Fruit fly (Drosophila melanogaster): ENCODE data around the gene bip1.

bip1 gene

dm6 chr3L:8072720-8073119, 14.2 kb upstream of the bip1 start (continued):
- TF ChIP-seq CG11085 (GFP tag; IDR thresholded peaks at IDR 0.05) (peak; percentile 47; the same call in 1 of the 2 replicates), MBD-R2 (GFP tag; IDR thresholded peaks at IDR 0.05) (peak; percentile 32; the same call in 1 of the 2 replicates), CG8924 (tag; optimal IDR thresholded peaks at IDR 0.05) (peak; percentile 12), CG4424 (GFP tag; optimal IDR thresholded peaks at IDR 0.05) (peak; percentile 79), hb (GFP tag; IDR thresholded peaks at IDR 0.05; ENCODE audit: partially characterized antibody) (no peak), CG14860 (GFP tag; IDR thresholded peaks at IDR 0.05; ENCODE audit: partially characterized antibody) (no peak), CG7987 (GFP tag; optimal IDR thresholded peaks at IDR 0.05) (peak; percentile 56), mam (GFP tag; optimal IDR thresholded peaks at IDR 0.05) (no peak), Myb (GFP tag; optimal IDR thresholded peaks at IDR 0.05) (no peak), Nf-YA (GFP tag; IDR thresholded peaks at IDR 0.05) (peak; percentile 50; the same call in 1 of the 2 replicates), maf-S (GFP tag; optimal IDR thresholded peaks at IDR 0.05) (no peak), CG4730 (GFP tag; IDR thresholded peaks at IDR 0.05) (peak; percentile 67), CTCF (GFP tag; optimal IDR thresholded peaks at IDR 0.05) (peak; percentile 24), Rfx (GFP tag; IDR thresholded peaks at IDR 0.05) (peak; percentile 72), gro (GFP tag; optimal IDR thresholded peaks at IDR 0.05) (peak; percentile 37), gce (GFP tag; IDR thresholded peaks at IDR 0.05) (0 out of 3 replicates have a peak, but pooled peaks have one; percentile 49), lbe (GFP tag; optimal IDR thresholded peaks at IDR 0.05) (peak; percentile 37), CG15073 (GFP tag; optimal IDR thresholded peaks at IDR 0.05) (no peak), Dp (GFP tag; optimal IDR thresholded peaks at IDR 0.05) (no peak), CG12391 (tag; optimal IDR thresholded peaks at IDR 0.05) (peak; percentile 10), CG1647 (GFP tag; optimal IDR thresholded peaks at IDR 0.05) (peak; percentile 16), CrebB (tag; optimal IDR thresholded peaks at IDR 0.05) (no peak), CG30403 (GFP tag; optimal IDR thresholded peaks at IDR 0.05) (peak; percentile 60), CG1024 (GFP tag; IDR thresholded peaks at IDR 0.05) (0 out of 2 replicates have a peak, but pooled peaks have one; percentile 43), CG31388 (GFP tag; optimal IDR thresholded peaks at IDR 0.05) (peak; percentile 34), H2.0 (GFP tag; IDR thresholded peaks at IDR 0.05) (no peak), Hmr (GFP tag; optimal IDR thresholded peaks at IDR 0.05) (peak; percentile 36), pros (GFP tag; optimal IDR thresholded peaks at IDR 0.05) (no peak), nerfin-1 (tag; optimal IDR thresholded peaks at IDR 0.05) (peak; percentile 52), ro (GFP tag; IDR thresholded peaks at IDR 0.05) (0 out of 2 replicates have a peak, but pooled peaks have one; percentile 38), CG3847 (GFP tag; IDR thresholded peaks at IDR 0.05) (0 out of 2 replicates have a peak, but pooled peaks have one; percentile 27), CG17829 (tag; optimal IDR thresholded peaks at IDR 0.05) (peak; percentile 66), gem (tag; optimal IDR thresholded peaks at IDR 0.05) (peak; percentile 57), fd3F (GFP tag; optimal IDR thresholded peaks at IDR 0.05) (no peak), psq (GFP tag; optimal IDR thresholded peaks at IDR 0.05) (no peak), tap (tag; optimal IDR thresholded peaks at IDR 0.05) (peak; percentile 73), rib (GFP tag; IDR thresholded peaks at IDR 0.05) (no peak), Kr (GFP tag; optimal IDR thresholded peaks at IDR 0.05) (no peak), pfk (GFP tag; optimal IDR thresholded peaks at IDR 0.05) (no peak), ssp (GFP tag; IDR thresholded peaks at IDR 0.05) (peak; percentile 50; the same call in 1 of the 2 replicates), exex (tag; optimal IDR thresholded peaks at IDR 0.05) (peak; percentile 14), CG1832 (GFP tag; optimal IDR thresholded peaks at IDR 0.05) (no peak), fru (optimal IDR thresholded peaks at IDR 0.05) (no peak), ken (GFP tag; IDR thresholded peaks at IDR 0.05) (no peak), Gug (GFP tag; IDR thresholded peaks at IDR 0.05) (0 out of 4 replicates have a peak, but pooled peaks have one; percentile 3), danr (GFP tag; IDR thresholded peaks at IDR 0.05) (no peak), dm (GFP tag; optimal IDR thresholded peaks at IDR 0.05) (no peak), MESR4 (GFP tag; optimal IDR thresholded peaks at IDR 0.05) (no peak), Dbx (GFP tag; IDR thresholded peaks at IDR 0.05) (peak; percentile 70; the same call in 2 of the 3 replicates), sna (GFP tag; IDR thresholded peaks at IDR 0.05; ENCODE audit: partially characterized antibody) (no peak), CG10543 (GFP tag; optimal IDR thresholded peaks at IDR 0.05) (no peak), Lim3 (GFP tag; IDR thresholded peaks at IDR 0.05) (no peak)
